Worm (Caenorhabditis elegans): ENCODE measurements around the gene clc-32.

Gene clc-32

DNA sequence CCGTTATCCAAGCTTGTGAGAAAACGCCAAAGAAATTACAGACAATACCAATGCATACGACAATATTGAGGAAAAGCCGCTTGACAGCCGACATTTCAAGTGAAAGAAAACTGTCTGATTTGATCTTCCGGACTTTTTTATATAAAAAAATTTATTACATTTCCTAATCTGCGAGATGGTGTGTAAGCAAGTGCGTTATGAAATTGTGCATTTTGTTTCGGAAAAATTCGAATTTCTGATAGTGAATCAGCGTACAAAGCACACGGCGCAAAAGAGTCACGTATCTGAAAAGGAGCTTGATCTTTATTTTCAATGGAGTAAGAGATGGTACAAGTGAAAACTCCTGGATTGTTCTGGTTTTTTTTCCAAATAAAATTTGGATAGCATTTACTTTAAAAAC lies at the start of gene clc-32:
Gene clc-32, minus strand, starts transcription at position 101 of the 400 bp plus-strand sequence.
- TF ChIP-seq Y48G9A.11 (GFP tag; IDR thresholded peaks at IDR 0.05) (no peak), zip-2 (tag; optimal IDR thresholded peaks at IDR 0.05) (no peak)

DNA sequence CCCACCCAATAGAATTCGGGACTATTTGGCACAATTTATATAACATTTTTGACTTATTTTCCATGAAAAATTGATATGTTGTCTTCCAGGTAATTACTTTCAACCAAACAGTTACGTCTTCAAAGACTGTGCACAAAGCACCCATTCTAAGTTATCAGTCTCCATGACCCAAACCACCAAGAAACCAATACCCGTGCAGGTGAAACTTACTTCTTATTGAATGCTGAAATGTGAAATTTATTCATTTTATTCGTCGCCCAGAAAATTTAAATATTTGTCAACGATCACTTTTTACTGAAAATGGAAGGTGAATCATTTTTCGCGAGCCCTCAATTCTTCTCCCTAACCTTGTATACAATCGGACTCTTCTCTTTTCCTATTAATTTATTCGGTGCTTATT lies 49.5 kb upstream of the clc-32 start, which contains the start of gene srh-281:
Gene srh-281, plus strand, starts transcription at position 301 of the 400 bp plus-strand sequence.
- no peak for TF ChIP-seq nhr-76 (tag; optimal IDR thresholded peaks at IDR 0.05)
- no peak for TF ChIP-seq madf-5 (GFP tag; IDR thresholded peaks at IDR 0.05)
- TF ChIP-seq pha-4 (GFP tag; IDR thresholded peaks at IDR 0.05): no peak
- no peak for TF ChIP-seq pha-4 (tag; optimal IDR thresholded peaks at IDR 0.05)
- TF ChIP-seq set-16 (GFP tag; IDR thresholded peaks at IDR 0.05): no peak
- TF ChIP-seq mep-1 (tag; optimal IDR thresholded peaks at IDR 0.05): no peak
- no peak for TF ChIP-seq spr-1 (tag; optimal IDR thresholded peaks at IDR 0.05)
- TF ChIP-seq ztf-7 (tag; optimal IDR thresholded peaks at IDR 0.05): no peak
- no peak for TF ChIP-seq unc-62 (GFP tag; optimal IDR thresholded peaks at IDR 0.05 in 1 of 2)
- no peak for TF ChIP-seq unc-62 (tag; optimal IDR thresholded peaks at IDR 0.05)
- TF ChIP-seq hmg-1.1 (GFP tag; IDR thresholded peaks at IDR 0.05): no peak
- TF ChIP-seq ZK337.2 (GFP tag; IDR thresholded peaks at IDR 0.05): no peak
- TF ChIP-seq ZK546.5 (tag; optimal IDR thresholded peaks at IDR 0.05): no peak
- TF ChIP-seq lim-7 (GFP tag; IDR thresholded peaks at IDR 0.05): no peak
- TF ChIP-seq ztf-11 (tag; optimal IDR thresholded peaks at IDR 0.05): no peak

DNA sequence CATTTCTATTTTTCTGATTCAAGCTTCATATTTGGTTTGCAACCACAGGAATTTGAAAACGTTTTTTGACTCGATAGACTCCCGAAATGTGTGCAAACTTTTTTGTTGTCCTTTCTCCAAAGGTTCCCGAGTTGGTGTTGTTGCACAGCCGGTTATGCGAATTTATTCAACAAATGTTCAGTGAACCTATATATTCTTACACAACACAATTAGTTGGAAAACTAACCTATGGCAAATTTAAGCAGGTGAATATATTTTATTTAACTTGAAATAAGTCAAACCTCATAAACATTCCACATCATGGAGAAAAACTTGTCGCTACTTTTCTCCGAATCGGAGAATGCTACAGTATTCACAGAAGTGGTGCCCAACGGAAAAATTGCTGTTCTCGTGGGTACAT lies 42.4 kb upstream of the clc-32 start, which contains the start of gene srz-14:
Gene srz-14, plus strand, starts transcription at position 301 of the 400 bp plus-strand sequence.
- TF ChIP-seq lim-7 (GFP tag; IDR thresholded peaks at IDR 0.05) (no peak), ceh-28 (tag; optimal IDR thresholded peaks at IDR 0.05) (no peak), ctbp-1 (GFP tag; IDR thresholded peaks at IDR 0.05) (no peak), zip-11 (GFP tag; IDR thresholded peaks at IDR 0.05) (no peak), fkh-10 (GFP tag; optimal IDR thresholded peaks at IDR 0.05) (no peak), jun-1 (tag; optimal IDR thresholded peaks at IDR 0.05) (no peak), aly-2 (tag; optimal IDR thresholded peaks at IDR 0.05) (no peak), hif-1 (tag; optimal IDR thresholded peaks at IDR 0.05) (no peak), dmd-8 (GFP tag; IDR thresholded peaks at IDR 0.05) (no peak), mxl-2 (GFP tag; conservative IDR thresholded peaks at IDR 0.05) (no peak), Y48G9A.11 (GFP tag; IDR thresholded peaks at IDR 0.05) (no peak), madf-5 (GFP tag; IDR thresholded peaks at IDR 0.05) (no peak), zag-1 (tag; optimal IDR thresholded peaks at IDR 0.05) (no peak), vab-7 (GFP tag; IDR thresholded peaks at IDR 0.05) (no peak), saeg-2 (GFP tag; IDR thresholded peaks at IDR 0.05) (no peak), lin-13 (GFP tag; optimal IDR thresholded peaks at IDR 0.05) (no peak), egl-43 (GFP tag; IDR thresholded peaks at IDR 0.05) (no peak), nhr-25 (tag; optimal IDR thresholded peaks at IDR 0.05; ENCODE audit: borderline replicate concordance, insufficient read depth) (no peak), hlh-11 (tag; optimal IDR thresholded peaks at IDR 0.05) (no peak), pqm-1 (tag; optimal IDR thresholded peaks at IDR 0.05) (no peak)

DNA sequence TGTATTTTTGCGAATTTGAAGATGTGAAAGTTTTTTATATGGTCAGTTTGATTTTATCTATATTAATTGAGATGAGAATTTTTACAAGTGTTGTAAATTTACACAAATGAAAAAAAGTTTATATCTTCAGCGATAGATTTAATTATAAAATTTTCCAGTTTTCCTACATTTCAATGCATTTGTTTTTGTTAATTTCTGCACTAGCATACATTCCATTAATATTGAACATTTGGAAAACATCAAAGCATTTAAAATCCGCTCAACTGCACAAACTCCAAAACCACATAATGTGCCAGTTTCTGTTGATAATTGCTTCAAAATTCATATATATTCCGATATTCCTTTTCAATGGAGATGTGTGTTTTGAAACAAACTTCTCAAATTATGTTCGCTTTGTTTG lies 41.9 kb upstream of the clc-32 start, which contains the start of gene srh-277:
Gene srh-277, plus strand, starts transcription at position 301 of the 400 bp plus-strand sequence.
- TF ChIP-seq php-3 (GFP tag; IDR thresholded peaks at IDR 0.05) (no peak), unc-62 (GFP tag; optimal IDR thresholded peaks at IDR 0.05 in 1 of 2) (no peak), unc-62 (tag; optimal IDR thresholded peaks at IDR 0.05) (no peak), set-16 (GFP tag; IDR thresholded peaks at IDR 0.05) (no peak), ctbp-1 (GFP tag; IDR thresholded peaks at IDR 0.05) (no peak), ama-1 (optimal IDR thresholded peaks at IDR 0.05) (no peak), lin-13 (GFP tag; optimal IDR thresholded peaks at IDR 0.05) (no peak), fos-1 (tag; optimal IDR thresholded peaks at IDR 0.05) (no peak), skn-1 (tag; optimal IDR thresholded peaks at IDR 0.05) (no peak), T20F7.1 (GFP tag; optimal IDR thresholded peaks at IDR 0.05) (no peak), ztf-7 (tag; optimal IDR thresholded peaks at IDR 0.05) (no peak), ceh-44 (GFP tag; IDR thresholded peaks at IDR 0.05) (no peak), lin-15B (tag; optimal IDR thresholded peaks at IDR 0.05) (no peak), ZK546.5 (tag; optimal IDR thresholded peaks at IDR 0.05) (no peak)
